Fruit fly (Drosophila melanogaster): ENCODE data around the gene CG34263.

CG34263 gene

DNA sequence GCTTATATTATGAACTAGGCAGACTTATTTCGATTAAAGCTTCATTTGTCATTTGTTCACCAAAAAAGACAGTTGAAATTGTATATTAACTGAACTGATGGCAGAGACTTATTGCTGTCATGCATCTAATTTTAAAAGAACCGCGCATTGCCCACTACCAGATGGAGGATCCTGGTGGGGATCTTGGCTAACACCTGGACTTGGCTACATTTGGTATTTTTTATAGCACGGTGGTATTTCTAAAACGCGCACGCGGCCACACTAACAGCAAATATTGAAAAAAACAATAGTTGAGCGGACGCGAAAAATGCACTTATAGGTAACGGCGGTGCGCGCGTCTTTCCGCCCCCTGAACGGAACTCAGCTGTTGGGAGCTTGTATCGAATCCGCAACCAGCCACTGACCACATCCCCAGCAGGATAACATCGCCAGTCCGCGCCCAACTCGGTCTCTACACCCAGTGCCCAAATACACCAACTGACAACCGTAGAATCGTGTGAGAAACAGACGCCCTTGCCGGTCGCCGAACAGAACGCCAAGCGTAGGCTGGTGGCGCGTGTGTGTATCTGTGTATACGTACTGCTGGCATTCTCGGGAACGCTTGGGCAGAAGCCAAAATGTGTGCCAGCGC is 26.6 kb upstream of the CG34263 start (continued):
- no peak for TF ChIP-seq cad (GFP tag; optimal IDR thresholded peaks at IDR 0.05)
- TF ChIP-seq nerfin-2 (GFP tag; IDR thresholded peaks at IDR 0.05; ENCODE audit: partially characterized antibody) = no peak
- no peak; the same call in 2 of the 3 replicates for TF ChIP-seq CG11695 (GFP tag; IDR thresholded peaks at IDR 0.05)
- no peak for TF ChIP-seq CG18619 (GFP tag; optimal IDR thresholded peaks at IDR 0.05)
- no peak for TF ChIP-seq nau (GFP tag; optimal IDR thresholded peaks at IDR 0.05)
- peak; percentile 83; the same call in 1 of the 3 replicates for TF ChIP-seq CG34422 (GFP tag; IDR thresholded peaks at IDR 0.05)
- no peak for TF ChIP-seq CG16813 (GFP tag; IDR thresholded peaks at IDR 0.05; ENCODE audit: partially characterized antibody)
- TF ChIP-seq peb (GFP tag; IDR thresholded peaks at IDR 0.05) = no peak
- TF ChIP-seq CG34224 (GFP tag; IDR thresholded peaks at IDR 0.05; ENCODE audit: partially characterized antibody) = no peak
- no peak for TF ChIP-seq Eip74EF (GFP tag; optimal IDR thresholded peaks at IDR 0.05)
- TF ChIP-seq CG3726 (GFP tag; IDR thresholded peaks at IDR 0.05) = no peak
- no peak for TF ChIP-seq Ptx1 (GFP tag; IDR thresholded peaks at IDR 0.05)
- TF ChIP-seq CG1647 (GFP tag; optimal IDR thresholded peaks at IDR 0.05) = no peak
- no peak for TF ChIP-seq hb (GFP tag; IDR thresholded peaks at IDR 0.05; ENCODE audit: partially characterized antibody)
- no peak for TF ChIP-seq lilli (GFP tag; optimal IDR thresholded peaks at IDR 0.05)
- TF ChIP-seq Lhr (GFP tag; optimal IDR thresholded peaks at IDR 0.05) = peak; percentile 81
- no peak for TF ChIP-seq CG11696 (GFP tag; IDR thresholded peaks at IDR 0.05)
- peak; percentile 57 for TF ChIP-seq CG10267 (tag; optimal IDR thresholded peaks at IDR 0.05)
- TF ChIP-seq BtbVII (GFP tag; optimal IDR thresholded peaks at IDR 0.05) = no peak
- peak; percentile 56 for TF ChIP-seq CG2116 (GFP tag; optimal IDR thresholded peaks at IDR 0.05)
- TF ChIP-seq br (optimal IDR thresholded peaks at IDR 0.05) = no peak
- no peak for TF ChIP-seq Dbx (GFP tag; IDR thresholded peaks at IDR 0.05)
- TF ChIP-seq run (tag; optimal IDR thresholded peaks at IDR 0.05) = no peak
- peak; percentile 42; the same call in 2 of the 3 replicates for TF ChIP-seq knrl (GFP tag; IDR thresholded peaks at IDR 0.05; ENCODE audit: partially characterized antibody)
- TF ChIP-seq klu (GFP tag; IDR thresholded peaks at IDR 0.05) = no peak
- TF ChIP-seq bcd (GFP tag; optimal IDR thresholded peaks at IDR 0.05) = no peak
- TF ChIP-seq lola (GFP tag; optimal IDR thresholded peaks at IDR 0.05) = no peak
- TF ChIP-seq jigr1 (GFP tag; IDR thresholded peaks at IDR 0.05) = no peak
- no peak for TF ChIP-seq CG10147 (GFP tag; optimal IDR thresholded peaks at IDR 0.05)
- TF ChIP-seq CG2120 (GFP tag; optimal IDR thresholded peaks at IDR 0.05) = no peak
- peak; percentile 64; the same call in 1 of the 2 replicates for TF ChIP-seq chm (GFP tag; IDR thresholded peaks at IDR 0.05)
- no peak for TF ChIP-seq Gug (GFP tag; IDR thresholded peaks at IDR 0.05)
- TF ChIP-seq Hr78 (GFP tag; optimal IDR thresholded peaks at IDR 0.05) = peak in 1 of 2 experiments; percentile 98
- TF ChIP-seq CG31365 (tag; optimal IDR thresholded peaks at IDR 0.05) = peak; percentile 8
- no peak for TF ChIP-seq emc (GFP tag; optimal IDR thresholded peaks at IDR 0.05)

DNA sequence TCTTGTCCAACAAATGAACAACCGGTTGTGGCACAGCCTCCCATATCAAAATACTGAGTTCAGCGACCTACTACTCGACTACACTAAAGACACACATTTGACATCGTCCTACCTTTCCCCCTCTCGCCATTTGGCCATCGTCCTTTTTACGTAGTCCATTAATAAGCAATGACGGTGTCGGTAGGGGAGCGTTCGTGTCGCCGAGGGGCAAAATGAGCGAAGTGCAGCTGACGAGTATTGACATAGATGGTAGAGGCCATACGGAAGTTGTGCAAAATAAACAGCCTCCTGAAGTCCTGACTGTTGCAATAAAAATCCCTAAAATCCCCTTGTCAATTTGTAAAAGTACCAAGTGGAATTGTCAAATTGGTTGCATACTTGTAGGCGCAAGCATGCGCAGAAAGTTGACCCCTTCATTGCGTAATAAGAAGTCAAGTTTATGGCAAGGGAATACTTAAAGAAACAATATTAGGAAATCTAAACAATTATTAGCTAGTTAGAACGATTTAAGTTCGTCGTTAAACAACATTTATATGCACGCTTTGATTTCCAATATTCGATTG is 26.0 kb upstream of the CG34263 start:
- TF ChIP-seq knrl (GFP tag; IDR thresholded peaks at IDR 0.05; ENCODE audit: partially characterized antibody) (no peak), Lim3 (GFP tag; IDR thresholded peaks at IDR 0.05) (no peak), bbx (GFP tag; IDR thresholded peaks at IDR 0.05; ENCODE audit: partially characterized antibody) (0 out of 2 replicates have a peak, but pooled peaks have one; percentile 16), Xbp1 (GFP tag; optimal IDR thresholded peaks at IDR 0.05) (no peak), Sry-β (GFP tag; optimal IDR thresholded peaks at IDR 0.05) (no peak), Oli (tag; optimal IDR thresholded peaks at IDR 0.05) (no peak), tll (GFP tag; optimal IDR thresholded peaks at IDR 0.05) (peak in 1 of 2 experiments; percentile 64), Med (GFP tag) (peak; percentile 49), ken (GFP tag; IDR thresholded peaks at IDR 0.05) (0 out of 3 replicates have a peak, but pooled peaks have one; percentile 41), gt (GFP tag; IDR thresholded peaks at IDR 0.05) (no peak), org-1 (GFP tag; optimal IDR thresholded peaks at IDR 0.05) (no peak), crol (GFP tag; IDR thresholded peaks at IDR 0.05) (0 out of 2 replicates have a peak, but pooled peaks have one; percentile 9), CG8290 (GFP tag; optimal IDR thresholded peaks at IDR 0.05) (no peak), CG8290 (tag; optimal IDR thresholded peaks at IDR 0.05) (peak in 1 of 2 experiments; percentile 27), Kr (GFP tag; optimal IDR thresholded peaks at IDR 0.05) (peak; percentile 41), chm (GFP tag; IDR thresholded peaks at IDR 0.05) (no peak), Mad (GFP tag; optimal IDR thresholded peaks at IDR 0.05) (no peak)

Data from whole organism, embryonic.